Fruit fly (Drosophila melanogaster) Kc167 (cell line): ENCODE results near the gene CG11158.

Experiments used
- Myc ChIP-seq: fragments of >200 bp; optimal IDR thresholded peaks from 2 replicates; lab custom pipeline; 2017; ENCODE audit warnings: missing external identifiers
- Sin3A ChIP-seq: fragments of >200 bp; optimal IDR thresholded peaks from 2 replicates; lab custom pipeline; 2018; ENCODE audit warnings: missing external identifiers
- h ChIP-seq: fragments of >200 bp; optimal IDR thresholded peaks from 3 replicates; lab custom pipeline; 2018; ENCODE audit warnings: missing external identifiers
- insv ChIP-seq: fragments of >200 bp; optimal IDR thresholded peaks from 3 replicates; lab custom pipeline; 2018; ENCODE audit warnings: missing external identifiers
- psq ChIP-seq: fragments of >200 bp; optimal IDR thresholded peaks from 2 replicates; lab custom pipeline; 2017; ENCODE audit warnings: missing external identifiers
- ttk ChIP-seq: sonication (Bioruptor generic); optimal IDR thresholded peaks from 2 replicates; lab custom pipeline; 2017; ENCODE audit warnings: missing external identifiers

Gene CG11158

dm6 chrX:13680262-13680661 is 2.5 kb upstream of the CG11158 start, which contains the start of gene CG12177:
Gene CG12177 (minus strand): TSS chrX:13680500.
- TF ChIP-seq h (lab: Kevin White, UChicago) (no peak), psq (no peak), Sin3A (lab: Kevin White, UChicago) (no peak), ttk (lab: Kevin White, UChicago) (no peak), Myc (lab: Kevin White, UChicago) (no peak), insv (no peak)

- TF ChIP-seq psq (no peak), h (lab: Kevin White, UChicago) (no peak), ttk (lab: Kevin White, UChicago) (no peak), insv (no peak), Sin3A (lab: Kevin White, UChicago) (no peak), Myc (lab: Kevin White, UChicago) (no peak)
Observed at dm6 chrX:13681906-13682305, 846 bp upstream of the CG11158 start.

DNA sequence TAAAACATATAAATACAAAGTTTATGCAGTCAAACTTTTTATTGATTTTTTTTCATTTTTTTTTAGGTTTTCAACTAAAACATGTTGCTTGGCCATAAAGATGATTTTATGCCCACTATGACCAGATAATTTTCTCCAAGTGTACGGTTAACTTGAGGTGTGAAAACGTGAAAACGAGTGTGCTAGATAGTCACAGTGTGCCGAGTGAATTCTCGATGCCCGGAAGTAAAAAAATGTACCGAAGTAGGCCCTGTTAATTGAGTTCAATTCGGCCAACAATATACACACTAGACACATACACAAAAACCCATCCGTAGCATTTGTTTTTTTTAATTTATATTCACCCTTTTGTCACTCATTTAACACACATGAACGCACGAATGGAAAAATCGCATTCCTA is 9.2 kb downstream of the CG11158 start, which contains the start of gene Nna1:
TSS of gene Nna1 (plus strand) at position 301 of the 400 bp plus-strand sequence.
- TF ChIP-seq ttk (lab: Kevin White, UChicago) (no peak), insv (no peak), Sin3A (lab: Kevin White, UChicago) (no peak), psq (no peak), Myc (lab: Kevin White, UChicago) (no peak), h (lab: Kevin White, UChicago) (no peak)

dm6 chrX:13698717-13699427 is 16.1 kb downstream of the CG11158 start:
- no peak for TF ChIP-seq h (lab: Kevin White, UChicago)
- no peak for TF ChIP-seq ttk (lab: Kevin White, UChicago)
- TF ChIP-seq psq: no peak
- TF ChIP-seq Sin3A (lab: Kevin White, UChicago): no peak
- no peak for TF ChIP-seq Myc (lab: Kevin White, UChicago)
- TF ChIP-seq insv: no peak

dm6 chrX:13699666-13700065 is 16.9 kb downstream of the CG11158 start:
- no peak for TF ChIP-seq Sin3A (lab: Kevin White, UChicago)
- TF ChIP-seq h (lab: Kevin White, UChicago): no peak
- TF ChIP-seq Myc (lab: Kevin White, UChicago): no peak
- TF ChIP-seq ttk (lab: Kevin White, UChicago): no peak
- no peak for TF ChIP-seq insv
- TF ChIP-seq psq: no peak

- TF ChIP-seq ttk (lab: Kevin White, UChicago): no peak
- no peak for TF ChIP-seq h (lab: Kevin White, UChicago)
- TF ChIP-seq insv: no peak
- TF ChIP-seq Myc (lab: Kevin White, UChicago): no peak
- no peak for TF ChIP-seq psq
- no peak for TF ChIP-seq Sin3A (lab: Kevin White, UChicago)
Observed at dm6 chrX:13717982-13718402, 35.2 kb downstream of the CG11158 start, which contains the start of gene Nadsyn. Gene Nadsyn (minus strand): TSS chrX:13718285.

DNA sequence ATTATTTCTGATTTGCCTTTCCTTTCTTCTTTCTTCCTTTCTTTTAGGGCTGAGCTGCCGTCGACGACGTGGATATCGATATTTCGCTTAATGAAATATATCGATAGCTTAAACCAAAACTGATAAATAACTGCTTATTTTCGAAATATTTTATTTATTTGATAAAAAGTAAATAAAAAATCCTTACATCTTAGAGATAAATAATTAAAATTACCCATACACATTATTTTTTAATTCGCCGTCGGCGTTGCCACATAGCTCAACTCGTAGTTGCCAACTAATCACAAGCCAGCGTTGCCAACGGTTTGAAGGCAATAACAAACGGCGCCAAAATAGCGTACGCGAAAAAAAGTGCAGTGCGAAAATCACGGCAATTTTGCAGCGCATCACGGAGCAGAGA is 39.2 kb downstream of the CG11158 start, which contains the start of the genes Mrgn1 and mus101:
TSS of gene Mrgn1 (minus strand) at position 44 of the 400 bp plus-strand sequence.
TSS of gene mus101 (plus strand) at position 313 of the 400 bp plus-strand sequence.
- TF ChIP-seq ttk (lab: Kevin White, UChicago): no peak
- TF ChIP-seq insv: no peak
- no peak for TF ChIP-seq h (lab: Kevin White, UChicago)
- TF ChIP-seq Sin3A (lab: Kevin White, UChicago): no peak
- TF ChIP-seq Myc (lab: Kevin White, UChicago): no peak
- TF ChIP-seq psq: no peak
